Worm (Caenorhabditis elegans) whole organism, L4 larva: Measurements from ENCODE around the gene R09A8.2.
A peak's percentile ranks its signal among the peaks of the same experiment; 100 is the strongest.

ENCODE experiments used
- F10B5.3 ChIP-seq: sonication (generic microtip); optimal IDR thresholded peaks from 2 replicates; lab custom pipeline; 2016; ENCODE audit warnings: mild to moderate bottlenecking, missing genetic modification characterization, missing compliant biosample characterization
- F37D6.2 ChIP-seq: sonication (generic microtip); optimal IDR thresholded peaks from 2 replicates; lab custom pipeline; 2016; ENCODE audit warnings: mild to moderate bottlenecking, missing genetic modification characterization, missing compliant biosample characterization
- F44E2.7 ChIP-seq: fragments of 200-800 bp; sonication (Bioruptor generic); IDR thresholded peaks from 2 replicates; pipeline ENCODE4 v2.1.2; 2022; ENCODE audit warnings: missing genetic modification characterization, missing compliant biosample characterization
- F49E8.2 ChIP-seq: sonication (generic microtip); optimal IDR thresholded peaks from 2 replicates; lab custom pipeline; 2016; ENCODE audit warnings: missing compliant biosample characterization, mild to moderate bottlenecking, missing genetic modification characterization, borderline replicate concordance
- R02D3.7 ChIP-seq: fragments of 150-350 bp; sonication (generic microtip); optimal IDR thresholded peaks from 3 replicates; lab custom pipeline; 2014; ENCODE audit warnings: missing biosample characterization, missing genetic modification characterization
- Y105C5A.15 ChIP-seq: fragments of 200-800 bp; sonication (Bioruptor generic); IDR thresholded peaks from 2 replicates; pipeline ENCODE4 v1.3.6; 2022; ENCODE audit warnings: missing genetic modification characterization, missing compliant biosample characterization
- Y48G9A.11 ChIP-seq: fragments of 200-800 bp; sonication (Bioruptor generic); IDR thresholded peaks from 2 replicates; pipeline ENCODE4 v1.3.6; 2022; ENCODE audit warnings: missing genetic modification reagents, missing genetic modification characterization, missing compliant biosample characterization
- Y75B8A.6 ChIP-seq: fragments of 200-800 bp; sonication (Bioruptor generic); IDR thresholded peaks from 2 replicates; pipeline ENCODE4 v1.3.6; 2022; ENCODE audit warnings: missing genetic modification reagents, missing genetic modification characterization, missing compliant biosample characterization
- ama-1 ChIP-seq: fragments of 150-350 bp; optimal IDR thresholded peaks from 2 replicates; lab custom pipeline; 2014; ENCODE audit warnings: inconsistent platforms, mixed read lengths
- arid-1 ChIP-seq: fragments of 200-800 bp; sonication (Bioruptor generic); conservative IDR thresholded peaks from 2 replicates; pipeline ENCODE4 v1.3.6; 2022; ENCODE audit warnings: missing genetic modification reagents, missing genetic modification characterization, missing compliant biosample characterization
- ceh-20 ChIP-seq: fragments of 200-800 bp; sonication (Bioruptor generic); IDR thresholded peaks from 2 replicates; pipeline ENCODE4 v1.3.6; 2022; ENCODE audit warnings: missing genetic modification reagents, missing genetic modification characterization, missing compliant biosample characterization
- ceh-28 ChIP-seq: fragments of 150-350 bp; optimal IDR thresholded peaks from 2 replicates; lab custom pipeline; 2014; ENCODE audit warnings: missing biosample characterization, missing genetic modification reagents, missing genetic modification characterization
- ceh-32 ChIP-seq: sonication (generic microtip); optimal IDR thresholded peaks from 2 replicates; lab custom pipeline; 2016; ENCODE audit warnings: mild to moderate bottlenecking, missing genetic modification characterization, missing compliant biosample characterization; ENCODE audit not compliant: poor library complexity
- daf-16 ChIP-seq, 3 experiments: sonication (generic microtip); optimal IDR thresholded peaks; 2 replicates each; lab custom pipeline; 2016 to 2017; ENCODE audit warnings: missing genetic modification characterization in 3 of 3, missing genetic modification reagents in 3 of 3, mild to moderate bottlenecking in 2 of 3, missing compliant biosample characterization in 2 of 3, missing biosample characterization in 1 of 3, moderate library complexity in 1 of 3
- daf-19 ChIP-seq: fragments of 200-800 bp; sonication (Bioruptor generic); conservative IDR thresholded peaks from 2 replicates; pipeline ENCODE4 v1.3.6; 2022; ENCODE audit warnings: missing genetic modification characterization, missing compliant biosample characterization
- daf-8 ChIP-seq: fragments of 200-800 bp; sonication (Bioruptor generic); IDR thresholded peaks from 2 replicates; pipeline ENCODE4 v1.3.6; 2022; ENCODE audit warnings: missing genetic modification characterization, missing compliant biosample characterization
- dpl-1 ChIP-seq: fragments of 150-350 bp; optimal IDR thresholded peaks from 2 replicates; lab custom pipeline; 2014; ENCODE audit warnings: missing biosample characterization, missing genetic modification reagents, missing genetic modification characterization
- duxl-1 ChIP-seq: sonication (generic microtip); optimal IDR thresholded peaks from 2 replicates; lab custom pipeline; 2016; ENCODE audit warnings: mild to moderate bottlenecking, missing genetic modification characterization, moderate library complexity, missing compliant biosample characterization; ENCODE audit not compliant: poor library complexity
- egl-43 ChIP-seq: fragments of 200-800 bp; sonication (Bioruptor generic); IDR thresholded peaks from 2 replicates; pipeline ENCODE4 v1.3.6; 2022; ENCODE audit warnings: missing genetic modification reagents, missing genetic modification characterization, missing compliant biosample characterization
- hlh-30 ChIP-seq: sonication (generic microtip); optimal IDR thresholded peaks from 2 replicates; lab custom pipeline; 2017; ENCODE audit warnings: antibody characterized with exemption, mild to moderate bottlenecking, missing genetic modification characterization, missing compliant biosample characterization; ENCODE audit not compliant: insufficient read depth
- hmg-1.1 ChIP-seq: fragments of 200-800 bp; sonication (Bioruptor generic); IDR thresholded peaks from 2 replicates; pipeline ENCODE4 v1.3.6; 2022; ENCODE audit warnings: missing genetic modification reagents, missing genetic modification characterization, missing compliant biosample characterization
- lin-1 ChIP-seq: fragments of 200-800 bp; sonication (Bioruptor generic); IDR thresholded peaks from 2 replicates; pipeline ENCODE4 v1.3.6; 2022; ENCODE audit warnings: missing genetic modification reagents, missing genetic modification characterization, missing compliant biosample characterization
- lin-15B ChIP-seq: fragments of 150-350 bp; sonication (generic microtip); optimal IDR thresholded peaks from 3 replicates; lab custom pipeline; 2014; ENCODE audit warnings: missing biosample characterization, missing genetic modification characterization
- lin-29 ChIP-seq: fragments of 200-800 bp; sonication (Bioruptor generic); IDR thresholded peaks from 2 replicates; pipeline ENCODE4 v1.3.6; 2022; ENCODE audit warnings: missing genetic modification reagents, missing genetic modification characterization, missing compliant biosample characterization
- lin-38 ChIP-seq: fragments of 200-800 bp; sonication (Bioruptor generic); IDR thresholded peaks from 2 replicates; pipeline ENCODE4 v1.3.6; 2022; ENCODE audit warnings: missing genetic modification reagents, missing genetic modification characterization, missing compliant biosample characterization
- lir-3 ChIP-seq: sonication (generic microtip); optimal IDR thresholded peaks from 2 replicates; lab custom pipeline; 2016; ENCODE audit warnings: mild to moderate bottlenecking, missing genetic modification characterization, missing compliant biosample characterization
- lsy-2 ChIP-seq, 2 experiments: fragments of 150-350 bp in 1 of 2; sonication (generic microtip) in 1 of 2; optimal IDR thresholded peaks; 2 replicates each; lab custom pipeline; 2014 to 2017; ENCODE audit warnings: missing biosample characterization in 2 of 2, missing genetic modification characterization in 2 of 2
- madf-9 ChIP-seq: fragments of 200-800 bp; sonication (Bioruptor generic); conservative IDR thresholded peaks from 2 replicates; pipeline ENCODE4 v1.3.6; 2022; ENCODE audit warnings: missing genetic modification reagents, missing genetic modification characterization, missing compliant biosample characterization
- mep-1 ChIP-seq: fragments of 150-350 bp; sonication (generic microtip); optimal IDR thresholded peaks from 3 replicates; lab custom pipeline; 2014; ENCODE audit warnings: missing biosample characterization, missing genetic modification characterization
- mes-2 ChIP-seq: sonication (generic microtip); optimal IDR thresholded peaks from 2 replicates; lab custom pipeline; 2016; ENCODE audit warnings: missing genotype, mild to moderate bottlenecking, missing genetic modification characterization, missing compliant biosample characterization; ENCODE audit not compliant: poor library complexity, severe bottlenecking
- mxl-3 ChIP-seq: fragments of 200-800 bp; sonication (Bioruptor generic); optimal IDR thresholded peaks from 2 replicates; lab custom pipeline; 2018; ENCODE audit warnings: mild to moderate bottlenecking, missing genetic modification characterization, missing compliant biosample characterization
- nhr-11 ChIP-seq: fragments of 150-350 bp; optimal IDR thresholded peaks from 2 replicates; lab custom pipeline; 2014; ENCODE audit warnings: missing biosample characterization, missing genetic modification characterization
- nhr-237 ChIP-seq: sonication (generic microtip); optimal IDR thresholded peaks from 2 replicates; lab custom pipeline; 2017; ENCODE audit warnings: missing biosample characterization, missing genetic modification characterization
- nhr-25 ChIP-seq: sonication (generic microtip); optimal IDR thresholded peaks from 2 replicates; lab custom pipeline; 2017; ENCODE audit warnings: missing genetic modification characterization, mild to moderate bottlenecking, missing compliant biosample characterization, antibody characterized with exemption, moderate library complexity, borderline replicate concordance; ENCODE audit not compliant: insufficient read depth
- nhr-48 ChIP-seq: sonication (generic microtip); optimal IDR thresholded peaks from 2 replicates; lab custom pipeline; 2016; ENCODE audit warnings: mild to moderate bottlenecking, missing genetic modification characterization, missing compliant biosample characterization
- nhr-76 ChIP-seq: fragments of 150-350 bp; optimal IDR thresholded peaks from 2 replicates; lab custom pipeline; 2014; ENCODE audit warnings: missing biosample characterization, missing genetic modification characterization
- php-3 ChIP-seq: fragments of 200-800 bp; sonication (Bioruptor generic); IDR thresholded peaks from 2 replicates; pipeline ENCODE4 v1.3.6; 2022; ENCODE audit warnings: missing genetic modification reagents, missing genetic modification characterization, missing compliant biosample characterization
- rbr-2 ChIP-seq: sonication (generic microtip); optimal IDR thresholded peaks from 2 replicates; lab custom pipeline; 2016; ENCODE audit warnings: missing genotype, missing genetic modification characterization, missing compliant biosample characterization
- saeg-2 ChIP-seq: fragments of 200-800 bp; sonication (Bioruptor generic); IDR thresholded peaks from 2 replicates; pipeline ENCODE4 v1.3.6; 2022; ENCODE audit warnings: missing genetic modification reagents, missing genetic modification characterization, missing compliant biosample characterization
- sdz-12 ChIP-seq: fragments of 200-800 bp; sonication (Bioruptor generic); optimal IDR thresholded peaks from 2 replicates; lab custom pipeline; 2018; ENCODE audit warnings: mild to moderate bottlenecking, missing genetic modification characterization, missing compliant biosample characterization
- set-16 ChIP-seq: fragments of 200-800 bp; sonication (Bioruptor generic); IDR thresholded peaks from 2 replicates; pipeline ENCODE4 v1.3.6; 2022; ENCODE audit warnings: missing genetic modification reagents, missing genetic modification characterization, missing compliant biosample characterization
- snpc-4 ChIP-seq: fragments of 150-350 bp; optimal IDR thresholded peaks from 2 replicates; lab custom pipeline; 2014; ENCODE audit warnings: missing biosample characterization, missing genetic modification characterization
- tra-1 ChIP-seq: fragments of 200-800 bp; sonication (Bioruptor generic); IDR thresholded peaks from 2 replicates; pipeline ENCODE4 v1.3.6; 2022; ENCODE audit warnings: missing genetic modification reagents, missing genetic modification characterization, missing compliant biosample characterization

Gene R09A8.2

ce11 chrX:12656420-12657033 is 37.3 kb downstream of the R09A8.2 start (continued):
- peak; percentile 0 for TF ChIP-seq dpl-1 (GFP tag; lab: Kevin White, UChicago)
- no peak for TF ChIP-seq sdz-12 (GFP tag; lab: Kevin White, UChicago)
- no peak for TF ChIP-seq nhr-25
- peak; percentile 70 for TF ChIP-seq mes-2
- peak; percentile 71 for TF ChIP-seq rbr-2
- no peak for TF ChIP-seq nhr-11 (tag; lab: Kevin White, UChicago)
- TF ChIP-seq nhr-237 = no peak
- no peak for TF ChIP-seq ceh-28 (tag; lab: Kevin White, UChicago)
- TF ChIP-seq F10B5.3 (tag; lab: Kevin White, UChicago) = peak; percentile 32
- peak; percentile 51 for TF ChIP-seq hlh-30 (tag; lab: Kevin White, UChicago)
- TF ChIP-seq daf-19 (GFP tag; lab: Robert Waterston, UW) = no peak
- 0 out of 2 replicates have a peak, but pooled peaks have one; percentile 31 for TF ChIP-seq lin-1
- peak; percentile 44 for TF ChIP-seq nhr-48 (tag; lab: Kevin White, UChicago)
- peak in 1 of 2 experiments; percentile 46 for TF ChIP-seq daf-16 (GFP tag; optimal IDR thresholded peaks at IDR 0.05; lab: Kevin White, UChicago)
- peak; percentile 24 for TF ChIP-seq daf-16 (tag; optimal IDR thresholded peaks at IDR 0.05; lab: Kevin White, UChicago)
- no peak for TF ChIP-seq lin-38
- TF ChIP-seq Y105C5A.15 = no peak
- TF ChIP-seq duxl-1 (tag; lab: Kevin White, UChicago) = peak; percentile 37
- peak; percentile 1 to 4 for TF ChIP-seq lsy-2 (tag; optimal IDR thresholded peaks at IDR 0.05; lab: Kevin White, UChicago)
- TF ChIP-seq daf-8 = no peak
- peak; percentile 89 for TF ChIP-seq egl-43 (GFP tag; lab: Robert Waterston, UW)
- TF ChIP-seq tra-1 (GFP tag; lab: Robert Waterston, UW) = 0 out of 2 replicates have a peak, but pooled peaks have one; percentile 43
- peak; percentile 14 for TF ChIP-seq lir-3
- no peak for TF ChIP-seq saeg-2 (GFP tag; lab: Robert Waterston, UW)
- no peak for TF ChIP-seq F44E2.7 (GFP tag; lab: Robert Waterston, UW)
- no peak for TF ChIP-seq Y75B8A.6
- TF ChIP-seq ceh-20 (GFP tag; lab: Robert Waterston, UW) = peak; percentile 37; the same call in 1 of the 2 replicates
- peak; percentile 40; the same call in 1 of the 2 replicates for TF ChIP-seq php-3 (GFP tag; lab: Robert Waterston, UW)
- TF ChIP-seq nhr-76 (tag; lab: Kevin White, UChicago) = no peak
- TF ChIP-seq ceh-32 (tag; lab: Kevin White, UChicago) = peak; percentile 66
- peak; percentile 56 for TF ChIP-seq mxl-3 (GFP tag; lab: Kevin White, UChicago)
- TF ChIP-seq Y48G9A.11 (GFP tag; lab: Robert Waterston, UW) = no peak
- no peak for TF ChIP-seq lin-15B
- no peak for TF ChIP-seq ama-1 (lab: Kevin White, UChicago)
- TF ChIP-seq snpc-4 (tag; lab: Kevin White, UChicago) = no peak
- no peak for TF ChIP-seq F49E8.2
- peak; percentile 87 for TF ChIP-seq hmg-1.1
- peak; percentile 62 for TF ChIP-seq mep-1 (tag; lab: Kevin White, UChicago)
- peak; percentile 95 for TF ChIP-seq madf-9
- TF ChIP-seq F37D6.2 (tag; lab: Kevin White, UChicago) = peak; percentile 32
- peak; percentile 98 for TF ChIP-seq set-16 (GFP tag; lab: Robert Waterston, UW)
- TF ChIP-seq lin-29 = 0 out of 2 replicates have a peak, but pooled peaks have one; percentile 20
- TF ChIP-seq R02D3.7 (tag; lab: Kevin White, UChicago) = no peak
- TF ChIP-seq arid-1 (GFP tag; lab: Robert Waterston, UW) = no peak
